Fruit fly (Drosophila melanogaster) whole organism, adult: ENCODE measurements around the gene elB.

Source experiments
- CG12768 ChIP-seq: fragments of 200-800 bp; sonication (Bioruptor generic); optimal IDR thresholded peaks from 2 replicates; lab custom pipeline; 2017; ENCODE audit warnings: missing biosample characterization, missing genetic modification characterization, mild to moderate bottlenecking, moderate library complexity, missing genetic modification reagents
- Clk ChIP-seq: fragments of 200-800 bp; sonication (Bioruptor generic); optimal IDR thresholded peaks from 2 replicates; lab custom pipeline; 2017; ENCODE audit warnings: missing biosample characterization, missing genetic modification characterization

- no peak for TF ChIP-seq Clk (GFP tag; lab: Kevin White, UChicago)
- TF ChIP-seq CG12768, result no peak
These were observed 28.3 kb downstream of the elB start, which contains the start of gene ppk for dm6 chr2L:14381072-14381471.
